Worm (Caenorhabditis elegans): Measurements from ENCODE around the gene lmd-5.
A peak's percentile ranks its signal among the peaks of the same experiment; 100 is the strongest.

Gene lmd-5

ce11 chrV:7093720-7094401, 29.6 kb upstream of the lmd-5 start, which contains the start of gene nhr-135 (continued):
- TF ChIP-seq mab-9 (GFP tag; IDR thresholded peaks at IDR 0.05) (no peak), unc-130 (tag; optimal IDR thresholded peaks at IDR 0.05) (peak; percentile 56), ceh-8 (GFP tag; optimal IDR thresholded peaks at IDR 0.05) (no peak), tlp-1 (tag; optimal IDR thresholded peaks at IDR 0.05) (no peak), efl-1 (optimal IDR thresholded peaks at IDR 0.05) (peak in 1 of 2 experiments; percentile 30), efl-1 (GFP tag; optimal IDR thresholded peaks at IDR 0.05 in 1 of 2) (peak; percentile 24 to 40), tbx-2 (tag; optimal IDR thresholded peaks at IDR 0.05) (peak; percentile 40), ztf-4 (tag; optimal IDR thresholded peaks at IDR 0.05) (no peak), elt-2 (tag; optimal IDR thresholded peaks at IDR 0.05) (peak; percentile 81), fkh-10 (GFP tag; optimal IDR thresholded peaks at IDR 0.05) (no peak), vab-15 (tag; optimal IDR thresholded peaks at IDR 0.05) (no peak), mep-1 (tag; optimal IDR thresholded peaks at IDR 0.05) (peak; percentile 58), ces-1 (GFP tag; optimal IDR thresholded peaks at IDR 0.05) (no peak), Y116A8C.19 (tag; optimal IDR thresholded peaks at IDR 0.05; ENCODE audit: borderline replicate concordance) (no peak), fkh-8 (tag; optimal IDR thresholded peaks at IDR 0.05) (no peak), lin-13 (GFP tag; optimal IDR thresholded peaks at IDR 0.05) (no peak), mef-2 (tag; optimal IDR thresholded peaks at IDR 0.05) (no peak), snu-23 (GFP tag; optimal IDR thresholded peaks at IDR 0.05) (peak; percentile 70), swsn-7 (tag; optimal IDR thresholded peaks at IDR 0.05) (no peak), mdl-1 (tag; optimal IDR thresholded peaks at IDR 0.05) (peak in 1 of 2 experiments; percentile 89), lsy-2 (tag; optimal IDR thresholded peaks at IDR 0.05) (peak in 1 of 2 experiments; percentile 50), nhr-19 (GFP tag; conservative IDR thresholded peaks at IDR 0.05) (peak; percentile 25), unc-98 (GFP tag; IDR thresholded peaks at IDR 0.05) (no peak), unc-86 (tag; optimal IDR thresholded peaks at IDR 0.05) (no peak)

DNA sequence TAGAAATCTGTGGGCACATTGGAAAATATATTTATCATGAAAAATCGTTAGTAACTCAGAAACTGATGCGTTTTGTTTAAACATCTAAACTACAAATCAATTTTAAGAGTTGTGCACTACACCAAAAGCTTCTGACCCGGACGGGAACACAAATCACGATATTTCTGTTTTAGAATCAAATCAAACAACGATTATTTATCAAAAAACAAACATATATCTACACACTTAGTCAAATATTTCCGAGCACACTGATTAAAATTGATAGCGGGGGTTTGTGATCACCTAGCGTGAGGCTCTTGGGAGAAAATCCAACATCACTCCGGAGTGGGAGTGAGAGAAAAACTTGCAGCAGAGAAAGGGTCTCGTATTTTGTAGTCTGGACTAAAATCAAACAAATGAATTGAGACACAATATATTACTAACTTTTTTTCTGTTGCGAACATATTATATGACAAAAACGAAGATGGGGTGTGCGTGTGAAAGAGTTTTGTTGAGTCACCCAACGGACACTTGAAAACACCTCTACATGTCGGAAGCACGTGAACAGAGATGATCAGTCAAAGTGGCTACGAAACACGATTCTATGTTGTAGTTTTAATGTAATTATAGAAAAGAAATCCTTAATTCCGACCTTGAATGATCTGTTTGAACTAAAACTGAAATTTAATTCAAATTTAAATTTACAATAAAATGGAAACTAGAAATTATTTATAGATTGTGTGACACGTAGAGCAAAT, 28.0 kb upstream of the lmd-5 start:
- TF ChIP-seq ztf-4 (tag; optimal IDR thresholded peaks at IDR 0.05) (no peak), efl-1 (optimal IDR thresholded peaks at IDR 0.05) (no peak), efl-1 (GFP tag; optimal IDR thresholded peaks at IDR 0.05 in 1 of 2) (no peak), nhr-85 (tag) (peak; percentile 71), nhr-20 (tag; optimal IDR thresholded peaks at IDR 0.05) (peak; percentile 51), aly-2 (tag; optimal IDR thresholded peaks at IDR 0.05) (no peak), lin-14 (GFP tag; optimal IDR thresholded peaks at IDR 0.05) (peak; percentile 15), elt-2 (tag; optimal IDR thresholded peaks at IDR 0.05) (peak; percentile 67), nhr-71 (tag; optimal IDR thresholded peaks at IDR 0.05) (peak; percentile 19), nhr-19 (GFP tag; conservative IDR thresholded peaks at IDR 0.05) (no peak), hlh-17 (GFP tag; optimal IDR thresholded peaks at IDR 0.05; ENCODE audit: borderline replicate concordance) (no peak), dsc-1 (tag; optimal IDR thresholded peaks at IDR 0.05) (peak; percentile 14), lin-35 (GFP tag; optimal IDR thresholded peaks at IDR 0.05) (no peak), lin-39 (tag; optimal IDR thresholded peaks at IDR 0.05) (no peak)

- TF ChIP-seq efl-1 (optimal IDR thresholded peaks at IDR 0.05) (no peak), efl-1 (GFP tag; optimal IDR thresholded peaks at IDR 0.05 in 1 of 2) (peak in 1 of 2 experiments; percentile 91), vab-15 (tag; optimal IDR thresholded peaks at IDR 0.05) (no peak)
Observed at ce11 chrV:7096129-7096730, 27.2 kb upstream of the lmd-5 start.

DNA sequence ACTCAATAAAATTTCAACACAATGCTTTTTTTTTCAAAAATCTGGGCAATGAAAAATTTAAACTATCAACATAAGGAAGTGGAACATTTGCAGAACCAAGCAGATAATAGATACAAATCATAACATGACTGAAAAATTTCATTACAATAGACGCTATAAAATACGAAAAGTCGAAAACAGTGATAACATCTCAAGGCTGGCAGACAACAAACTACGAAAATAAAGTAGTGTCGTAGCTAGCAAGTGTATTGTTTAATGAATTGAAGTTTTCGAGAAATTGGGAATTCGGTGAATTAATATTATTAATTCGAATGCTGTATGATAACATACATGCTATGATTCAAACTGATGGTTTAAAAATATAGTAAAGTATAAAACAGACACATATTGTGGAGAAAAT, 26.6 kb upstream of the lmd-5 start:
- TF ChIP-seq efl-1 (optimal IDR thresholded peaks at IDR 0.05): no peak
- peak in 1 of 2 experiments; percentile 6 for TF ChIP-seq efl-1 (GFP tag; optimal IDR thresholded peaks at IDR 0.05 in 1 of 2)
- TF ChIP-seq nhr-19 (GFP tag; conservative IDR thresholded peaks at IDR 0.05): no peak
- TF ChIP-seq egl-13 (tag; optimal IDR thresholded peaks at IDR 0.05): no peak

Data from whole organism, L1 larva.